Worm (Caenorhabditis elegans): ENCODE results near the gene H40L08.8.
A peak's percentile ranks its signal among the peaks of the same experiment; 100 is the strongest.

Gene H40L08.8

ce11 chrX:15078276-15078675 lies 843 bp upstream of the H40L08.8 start:
- TF ChIP-seq aly-2 (tag; optimal IDR thresholded peaks at IDR 0.05) (no peak), crh-2 (tag; optimal IDR thresholded peaks at IDR 0.05) (no peak)

DNA sequence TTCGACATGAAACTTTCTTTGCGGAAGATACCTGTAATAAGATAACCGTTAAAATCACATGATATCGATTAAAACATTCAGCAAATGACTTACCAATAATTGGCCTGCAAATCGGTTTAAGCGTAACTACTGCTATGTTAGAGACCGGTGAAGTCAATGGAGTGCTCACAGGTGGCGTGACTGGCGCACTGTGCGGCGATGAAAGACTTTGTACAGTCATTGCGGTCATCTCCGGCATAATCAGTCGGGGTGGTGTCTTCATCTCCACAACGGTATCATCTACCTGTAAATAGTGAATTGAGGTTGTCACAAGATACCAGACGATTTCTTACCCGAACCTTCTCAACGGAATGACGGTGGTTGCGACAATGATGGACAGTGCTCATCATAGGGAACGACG lies 524 bp downstream of the H40L08.8 start:
- TF ChIP-seq ama-1 (optimal IDR thresholded peaks at IDR 0.05) (peak; percentile 57), nhr-21 (tag; optimal IDR thresholded peaks at IDR 0.05) (peak; percentile 5), lsy-2 (tag; optimal IDR thresholded peaks at IDR 0.05) (no peak)

ce11 chrX:15076042-15076565 lies 1.3 kb downstream of the H40L08.8 start, which contains the start of the genes H40L08.3 and H40L08.9:
Gene H40L08.3 (minus strand): TSS chrX:15076092.
Gene H40L08.9 (minus strand): TSS chrX:15076480.
- TF ChIP-seq ama-1 (optimal IDR thresholded peaks at IDR 0.05): peak; percentile 85
- TF ChIP-seq sma-9 (GFP tag; optimal IDR thresholded peaks at IDR 0.05): peak; percentile 6
- no peak for TF ChIP-seq sma-9 (tag; optimal IDR thresholded peaks at IDR 0.05)
- TF ChIP-seq nhr-129 (tag; optimal IDR thresholded peaks at IDR 0.05): peak; percentile 75
- TF ChIP-seq ceh-82 (tag; optimal IDR thresholded peaks at IDR 0.05): no peak
- TF ChIP-seq peb-1 (tag; optimal IDR thresholded peaks at IDR 0.05): no peak
- TF ChIP-seq sma-3 (GFP tag; optimal IDR thresholded peaks at IDR 0.05): peak; percentile 24
- peak; percentile 63 for TF ChIP-seq nhr-21 (tag; optimal IDR thresholded peaks at IDR 0.05)

- no peak for TF ChIP-seq nhr-12 (tag; optimal IDR thresholded peaks at IDR 0.05)
- TF ChIP-seq peb-1 (tag; optimal IDR thresholded peaks at IDR 0.05): no peak
- no peak for TF ChIP-seq blmp-1 (tag; optimal IDR thresholded peaks at IDR 0.05; ENCODE audit: insufficient read depth)
- TF ChIP-seq nhr-129 (tag; optimal IDR thresholded peaks at IDR 0.05): no peak
- TF ChIP-seq nhr-25 (tag; optimal IDR thresholded peaks at IDR 0.05): no peak
- no peak for TF ChIP-seq nhr-11 (tag; optimal IDR thresholded peaks at IDR 0.05)
- TF ChIP-seq skn-1 (tag; optimal IDR thresholded peaks at IDR 0.05): no peak
- TF ChIP-seq nhr-23 (tag; optimal IDR thresholded peaks at IDR 0.05): no peak
- no peak for TF ChIP-seq lsy-2 (tag; optimal IDR thresholded peaks at IDR 0.05)
Observed at ce11 chrX:15075170-15075569, 2.3 kb downstream of the H40L08.8 start.

DNA sequence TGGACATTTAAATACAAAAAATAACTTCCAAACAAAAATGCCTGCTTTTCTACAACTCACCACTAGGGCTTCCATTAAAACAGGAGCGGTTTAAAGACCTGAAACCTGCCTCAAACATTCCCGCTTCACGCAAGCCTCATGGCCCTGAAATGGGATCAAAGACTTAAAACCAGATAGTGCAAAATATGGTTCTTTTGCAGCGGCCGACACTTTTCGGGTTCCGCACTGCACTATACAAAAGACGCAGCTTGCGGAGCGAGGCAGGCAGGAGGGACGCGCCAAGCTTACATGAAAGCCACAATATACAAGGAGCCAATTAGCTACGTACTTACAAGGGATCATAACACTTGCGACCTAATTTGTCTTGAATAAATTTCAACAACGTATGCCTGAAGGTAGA lies 4.0 kb downstream of the H40L08.8 start:
- no peak for TF ChIP-seq elt-3 (tag; optimal IDR thresholded peaks at IDR 0.05)
- no peak for TF ChIP-seq R02D3.7 (tag; optimal IDR thresholded peaks at IDR 0.05)
- TF ChIP-seq snpc-4 (tag; optimal IDR thresholded peaks at IDR 0.05): peak; percentile 62

- TF ChIP-seq sma-9 (GFP tag; optimal IDR thresholded peaks at IDR 0.05): peak; percentile 65
- TF ChIP-seq sma-9 (tag; optimal IDR thresholded peaks at IDR 0.05): no peak
- peak; percentile 68 for TF ChIP-seq sma-3 (GFP tag; optimal IDR thresholded peaks at IDR 0.05)
- TF ChIP-seq nhr-23 (tag; optimal IDR thresholded peaks at IDR 0.05): no peak
- TF ChIP-seq snpc-4 (tag; optimal IDR thresholded peaks at IDR 0.05): no peak
- TF ChIP-seq zag-1 (tag; optimal IDR thresholded peaks at IDR 0.05): no peak
- no peak for TF ChIP-seq lin-11 (tag; optimal IDR thresholded peaks at IDR 0.05)
- no peak for TF ChIP-seq unc-39 (tag; optimal IDR thresholded peaks at IDR 0.05)
- TF ChIP-seq nhr-25 (tag; optimal IDR thresholded peaks at IDR 0.05): peak; percentile 68
- TF ChIP-seq sem-4 (tag; optimal IDR thresholded peaks at IDR 0.05): no peak
- no peak for TF ChIP-seq nhr-12 (tag; optimal IDR thresholded peaks at IDR 0.05)
- TF ChIP-seq blmp-1 (tag; optimal IDR thresholded peaks at IDR 0.05; ENCODE audit: insufficient read depth): peak; percentile 92
- TF ChIP-seq ama-1 (optimal IDR thresholded peaks at IDR 0.05): no peak
- TF ChIP-seq fos-1 (tag; optimal IDR thresholded peaks at IDR 0.05): no peak
- TF ChIP-seq nhr-21 (tag; optimal IDR thresholded peaks at IDR 0.05): peak; percentile 60
Observed at ce11 chrX:15072877-15073276, 4.6 kb downstream of the H40L08.8 start.

ce11 chrX:15070137-15070536 lies 7.3 kb downstream of the H40L08.8 start:
- TF ChIP-seq sem-4 (tag; optimal IDR thresholded peaks at IDR 0.05): no peak
- no peak for TF ChIP-seq lin-13 (GFP tag; optimal IDR thresholded peaks at IDR 0.05)
- no peak for TF ChIP-seq peb-1 (tag; optimal IDR thresholded peaks at IDR 0.05)
- no peak for TF ChIP-seq zag-1 (tag; optimal IDR thresholded peaks at IDR 0.05)
- no peak for TF ChIP-seq ceh-16 (tag; optimal IDR thresholded peaks at IDR 0.05)
- no peak for TF ChIP-seq mbf-1 (tag; optimal IDR thresholded peaks at IDR 0.05)
- TF ChIP-seq ZK546.5 (tag; optimal IDR thresholded peaks at IDR 0.05): no peak
- no peak for TF ChIP-seq ztf-11 (tag; optimal IDR thresholded peaks at IDR 0.05)
- TF ChIP-seq elt-1 (tag; optimal IDR thresholded peaks at IDR 0.05): no peak
